Fruit fly (Drosophila melanogaster) whole organism: ENCODE data around the gene RtcB.

ENCODE experiments used
- CG8478 ChIP-seq: fragments of >200 bp; optimal IDR thresholded peaks from 2 replicates; lab custom pipeline; 2018; ENCODE audit warnings: inconsistent platforms
- pan ChIP-seq: fragments of >200 bp; optimal IDR thresholded peaks from 2 replicates; lab custom pipeline; 2017

dm6 chr2L:19413118-19413893 is 17.1 kb upstream of the RtcB start:
- no peak for TF ChIP-seq pan (lab: Kevin White, UChicago)
- no peak for TF ChIP-seq CG8478 (lab: Kevin White, UChicago)
